Fruit fly (Drosophila melanogaster) whole organism, embryonic: Measurements from ENCODE around the gene CG42809.

Source experiments
- CG10274 ChIP-seq: fragments of 200-800 bp; sonication (Bioruptor generic); optimal IDR thresholded peaks from 3 replicates; lab custom pipeline; 2017; ENCODE audit warnings: missing biosample characterization, mild to moderate bottlenecking, missing genetic modification characterization
- CG10462 ChIP-seq: fragments of 200-800 bp; sonication (Bioruptor generic); optimal IDR thresholded peaks from 2 replicates; lab custom pipeline; 2016; ENCODE audit warnings: missing biosample characterization, missing genetic modification characterization
- CG10654 ChIP-seq: fragments of 200-800 bp; sonication (Bioruptor generic); optimal IDR thresholded peaks from 2 replicates; lab custom pipeline; 2016; ENCODE audit warnings: missing biosample characterization, missing genetic modification characterization
- CG11696 ChIP-seq: fragments of 200-800 bp; sonication (Bioruptor generic); IDR thresholded peaks from 2 replicates; pipeline ENCODE4 v1.3.6; 2022; ENCODE audit warnings: missing biosample characterization, missing genetic modification characterization
- CG12659 ChIP-seq: fragments of 200-800 bp; sonication (Bioruptor generic); optimal IDR thresholded peaks from 3 replicates; lab custom pipeline; 2017; ENCODE audit warnings: mild to moderate bottlenecking, missing biosample characterization, missing genetic modification reagents, missing genetic modification characterization
- CG13123 ChIP-seq: fragments of 200-800 bp; sonication (Bioruptor generic); optimal IDR thresholded peaks from 2 replicates; lab custom pipeline; 2016; ENCODE audit warnings: missing biosample characterization, missing genetic modification characterization
- CG13624 ChIP-seq: fragments of 200-800 bp; sonication (Bioruptor generic); optimal IDR thresholded peaks from 2 replicates; lab custom pipeline; 2016; ENCODE audit warnings: missing biosample characterization, missing genetic modification characterization
- CG15696 ChIP-seq: fragments of 200-800 bp; sonication (Bioruptor generic); optimal IDR thresholded peaks from 2 replicates; lab custom pipeline; 2019; ENCODE audit warnings: missing biosample characterization, mild to moderate bottlenecking, missing genetic modification characterization, moderate library complexity
- CG17186 ChIP-seq: fragments of 200-800 bp; sonication (Bioruptor generic); optimal IDR thresholded peaks from 3 replicates; lab custom pipeline; 2017; ENCODE audit warnings: missing biosample characterization, missing genetic modification reagents, missing genetic modification characterization
- CG17912 ChIP-seq: fragments of 200-800 bp; sonication (Bioruptor generic); optimal IDR thresholded peaks from 2 replicates; lab custom pipeline; 2018; ENCODE audit warnings: missing biosample characterization, mild to moderate bottlenecking, missing genetic modification characterization
- CG2202 ChIP-seq: fragments of 200-800 bp; sonication (Bioruptor generic); optimal IDR thresholded peaks from 2 replicates; lab custom pipeline; 2018; ENCODE audit warnings: missing biosample characterization, mild to moderate bottlenecking, missing genetic modification characterization
- CG2678 ChIP-seq: fragments of 200-800 bp; sonication (Bioruptor generic); optimal IDR thresholded peaks from 3 replicates; lab custom pipeline; 2019; ENCODE audit warnings: missing biosample characterization, mild to moderate bottlenecking, missing genetic modification characterization, moderate library complexity
- CG30431 ChIP-seq: fragments of 200-800 bp; sonication (Bioruptor generic); optimal IDR thresholded peaks from 2 replicates; lab custom pipeline; 2017; ENCODE audit warnings: missing biosample characterization, missing genetic modification characterization
- CG31224 ChIP-seq: fragments of 200-800 bp; sonication (Bioruptor generic); IDR thresholded peaks from 2 replicates; pipeline ENCODE4 v1.3.6; 2022; ENCODE audit warnings: missing biosample characterization, missing genetic modification characterization
- CG31388 ChIP-seq: fragments of 200-800 bp; sonication (Bioruptor generic); optimal IDR thresholded peaks from 2 replicates; lab custom pipeline; 2016; ENCODE audit warnings: missing biosample characterization, missing genetic modification characterization
- CG34376 ChIP-seq: fragments of 200-800 bp; sonication (Bioruptor generic); optimal IDR thresholded peaks from 2 replicates; lab custom pipeline; 2018; ENCODE audit warnings: missing biosample characterization, mild to moderate bottlenecking, missing genetic modification characterization
- CG6813 ChIP-seq: fragments of 200-800 bp; sonication (Bioruptor generic); optimal IDR thresholded peaks from 2 replicates; lab custom pipeline; 2017; ENCODE audit warnings: missing biosample characterization, missing genetic modification characterization, mild to moderate bottlenecking, moderate library complexity, missing genetic modification reagents
- CG7928 ChIP-seq: fragments of 200-800 bp; sonication (Bioruptor generic); optimal IDR thresholded peaks from 2 replicates; lab custom pipeline; 2017; ENCODE audit warnings: missing biosample characterization, mild to moderate bottlenecking, missing genetic modification characterization
- CG9727 ChIP-seq: fragments of 200-800 bp; sonication (Bioruptor generic); optimal IDR thresholded peaks from 3 replicates; lab custom pipeline; 2017; ENCODE audit warnings: missing biosample characterization, mild to moderate bottlenecking, missing genetic modification characterization
- CoRest ChIP-seq: fragments of 200-800 bp; sonication (Bioruptor generic); optimal IDR thresholded peaks from 3 replicates; lab custom pipeline; 2018; ENCODE audit warnings: missing biosample characterization, mild to moderate bottlenecking, missing genetic modification characterization, moderate library complexity
- CrebB ChIP-seq: fragments of 200-800 bp; sonication (Bioruptor generic); optimal IDR thresholded peaks from 3 replicates; lab custom pipeline; 2018; ENCODE audit warnings: missing biosample characterization, mild to moderate bottlenecking, missing genetic modification characterization
- D19B ChIP-seq: fragments of 200-800 bp; sonication (Bioruptor generic); optimal IDR thresholded peaks from 2 replicates; lab custom pipeline; 2017; ENCODE audit warnings: missing biosample characterization, mild to moderate bottlenecking, missing genetic modification characterization
- Dfd ChIP-seq, 2 experiments: fragments of >200 bp; optimal IDR thresholded peaks; 2 replicates each; lab custom pipeline; 2017; ENCODE audit warnings: missing biosample characterization in 2 of 2, missing genetic modification characterization in 2 of 2
- Dip2 ChIP-seq: fragments of 200-800 bp; sonication (Bioruptor generic); IDR thresholded peaks from 2 replicates; pipeline ENCODE4 v1.3.6; 2022; ENCODE audit warnings: missing biosample characterization, missing genetic modification characterization
- E2f2 ChIP-seq: fragments of 200-800 bp; sonication (Bioruptor generic); IDR thresholded peaks from 2 replicates; pipeline ENCODE4 v1.3.6; 2022; ENCODE audit warnings: missing biosample characterization, missing genetic modification characterization
- Eip74EF ChIP-seq, 2 experiments: fragments of 200-800 bp in 1 of 2; fragments of >200 bp in 1 of 2; sonication (Bioruptor generic) in 1 of 2; optimal IDR thresholded peaks; 2 replicates each; lab custom pipeline; 2017 to 2019; ENCODE audit warnings: missing biosample characterization in 2 of 2, missing genetic modification characterization in 2 of 2, mild to moderate bottlenecking in 1 of 2, moderate library complexity in 1 of 2
- Hr39 ChIP-seq: fragments of >200 bp; optimal IDR thresholded peaks from 2 replicates; lab custom pipeline; 2017
- NFAT ChIP-seq: fragments of 200-800 bp; sonication (Bioruptor generic); IDR thresholded peaks from 2 replicates; pipeline ENCODE4 v1.3.6; 2022; ENCODE audit warnings: missing biosample characterization, missing genetic modification characterization
- Xbp1 ChIP-seq: fragments of 200-800 bp; sonication (Bioruptor generic); optimal IDR thresholded peaks from 3 replicates; lab custom pipeline; 2016; ENCODE audit warnings: missing biosample characterization, mild to moderate bottlenecking, missing genetic modification characterization
- ara ChIP-seq: fragments of 200-800 bp; sonication (Bioruptor generic); IDR thresholded peaks from 2 replicates; pipeline ENCODE4 v1.3.6; 2022; ENCODE audit warnings: missing biosample characterization, missing genetic modification characterization
- bbx ChIP-seq: fragments of 200-800 bp; sonication (Bioruptor generic); IDR thresholded peaks from 2 replicates; pipeline ENCODE4 v1.3.6; 2022; ENCODE audit warnings: missing biosample characterization, missing genetic modification characterization; ENCODE audit not compliant: partially characterized antibody
- btn ChIP-seq: fragments of 200-800 bp; sonication (Bioruptor generic); optimal IDR thresholded peaks from 2 replicates; lab custom pipeline; 2016; ENCODE audit warnings: missing biosample characterization, missing genetic modification characterization
- cg ChIP-seq: fragments of 200-800 bp; sonication (Bioruptor generic); optimal IDR thresholded peaks from 3 replicates; lab custom pipeline; 2019; ENCODE audit warnings: missing biosample characterization, mild to moderate bottlenecking, missing genetic modification characterization, moderate library complexity
- ci ChIP-seq: fragments of 200-800 bp; sonication (Bioruptor generic); IDR thresholded peaks from 3 replicates; pipeline ENCODE4 v1.3.6; 2022; ENCODE audit warnings: missing biosample characterization, missing genetic modification characterization
- dmrt11E ChIP-seq: fragments of 200-800 bp; sonication (Bioruptor generic); optimal IDR thresholded peaks from 3 replicates; lab custom pipeline; 2018; ENCODE audit warnings: missing biosample characterization, mild to moderate bottlenecking, missing genetic modification characterization, moderate library complexity
- ewg ChIP-seq: fragments of 200-800 bp; sonication (Bioruptor generic); optimal IDR thresholded peaks from 3 replicates; lab custom pipeline; 2017; ENCODE audit warnings: mild to moderate bottlenecking, missing biosample characterization, missing genetic modification reagents, missing genetic modification characterization
- grau ChIP-seq: fragments of 200-800 bp; optimal IDR thresholded peaks from 3 replicates; lab custom pipeline; 2019; ENCODE audit warnings: missing biosample characterization, mild to moderate bottlenecking, missing genetic modification characterization, moderate library complexity
- grn ChIP-seq: fragments of 200-800 bp; sonication (Bioruptor generic); optimal IDR thresholded peaks from 3 replicates; lab custom pipeline; 2017; ENCODE audit warnings: missing biosample characterization, missing genetic modification characterization
- ham ChIP-seq: fragments of 200-800 bp; sonication (Bioruptor generic); IDR thresholded peaks from 2 replicates; pipeline ENCODE4 v1.3.6; 2022; ENCODE audit warnings: missing biosample characterization, missing genetic modification characterization
- jigr1 ChIP-seq: fragments of 200-800 bp; sonication (Bioruptor generic); IDR thresholded peaks from 3 replicates; pipeline ENCODE4 v1.3.6; 2022; ENCODE audit warnings: missing biosample characterization, missing genetic modification characterization
- jing ChIP-seq: fragments of 200-800 bp; sonication (Bioruptor generic); optimal IDR thresholded peaks from 2 replicates; lab custom pipeline; 2018; ENCODE audit warnings: missing biosample characterization, mild to moderate bottlenecking, missing genetic modification characterization
- lilli ChIP-seq: fragments of 200-800 bp; sonication (Bioruptor generic); optimal IDR thresholded peaks from 3 replicates; lab custom pipeline; 2016; ENCODE audit warnings: missing biosample characterization, missing genetic modification characterization
- nerfin-2 ChIP-seq: fragments of 200-800 bp; sonication (Bioruptor generic); IDR thresholded peaks from 2 replicates; pipeline ENCODE4 v1.3.6; 2022; ENCODE audit warnings: missing biosample characterization, missing genetic modification characterization; ENCODE audit not compliant: partially characterized antibody
- pho ChIP-seq: fragments of 200-800 bp; sonication (Bioruptor generic); optimal IDR thresholded peaks from 2 replicates; lab custom pipeline; 2016; ENCODE audit warnings: missing biosample characterization, missing genetic modification characterization
- pnt ChIP-seq: fragments of 200-800 bp; sonication (Bioruptor generic); optimal IDR thresholded peaks from 3 replicates; lab custom pipeline; 2016; ENCODE audit warnings: missing biosample characterization, missing genetic modification characterization
- row ChIP-seq: fragments of 200-800 bp; sonication (Bioruptor generic); IDR thresholded peaks from 3 replicates; pipeline ENCODE4 v1.3.6; 2022; ENCODE audit warnings: missing biosample characterization, missing genetic modification characterization
- sna ChIP-seq: fragments of 200-800 bp; sonication (Bioruptor generic); IDR thresholded peaks from 2 replicates; pipeline ENCODE4 v1.3.6; 2022; ENCODE audit warnings: missing biosample characterization, missing genetic modification characterization; ENCODE audit not compliant: partially characterized antibody
- sug ChIP-seq: fragments of 200-800 bp; optimal IDR thresholded peaks from 2 replicates; lab custom pipeline; 2019; ENCODE audit warnings: missing biosample characterization, mild to moderate bottlenecking, missing genetic modification characterization, moderate library complexity
- tap ChIP-seq: fragments of 200-800 bp; optimal IDR thresholded peaks from 3 replicates; lab custom pipeline; 2019; ENCODE audit warnings: missing biosample characterization, mild to moderate bottlenecking, missing genetic modification characterization, moderate library complexity
- tin ChIP-seq: fragments of 200-800 bp; sonication (Bioruptor generic); optimal IDR thresholded peaks from 3 replicates; lab custom pipeline; 2016; ENCODE audit warnings: missing biosample characterization, missing genetic modification characterization
- zfh2 ChIP-seq: fragments of 200-800 bp; sonication (Bioruptor generic); optimal IDR thresholded peaks from 2 replicates; lab custom pipeline; 2016; ENCODE audit warnings: missing biosample characterization, missing genetic modification characterization

The CG42809 gene

dm6 chr2L:13445249-13445846 lies 11.9 kb upstream of the CG42809 start, which contains the start of gene Hacd2 (continued):
- TF ChIP-seq CG12659 (peak; percentile 76), row (0 out of 3 replicates have a peak, but pooled peaks have one; percentile 13), zfh2 (GFP tag; lab: Kevin White, UChicago) (peak; percentile 48), bbx (GFP tag; lab: Robert Waterston, UW) (peak; percentile 30; the same call in 1 of the 2 replicates), ara (GFP tag; lab: Robert Waterston, UW) (no peak), D19B (GFP tag; lab: Kevin White, UChicago) (no peak), CG13123 (peak; percentile 29), NFAT (peak; percentile 35; the same call in 1 of the 2 replicates), pnt (GFP tag; lab: Kevin White, UChicago) (no peak), CG7928 (GFP tag; lab: Kevin White, UChicago) (no peak), CG2202 (tag; lab: Kevin White, UChicago) (no peak), nerfin-2 (GFP tag; lab: Robert Waterston, UW) (no peak), CG17912 (GFP tag; lab: Kevin White, UChicago) (no peak), tap (tag; lab: Kevin White, UChicago) (no peak), sna (peak; percentile 13; the same call in 1 of the 2 replicates), cg (GFP tag; lab: Kevin White, UChicago) (no peak), ewg (GFP tag; lab: Kevin White, UChicago) (no peak), CG9727 (GFP tag; lab: Kevin White, UChicago) (no peak), CG34376 (GFP tag; lab: Kevin White, UChicago) (no peak), grau (tag; lab: Kevin White, UChicago) (no peak), Dip2 (GFP tag; lab: Robert Waterston, UW) (no peak), CG31388 (no peak), jigr1 (GFP tag; lab: Robert Waterston, UW) (no peak), CG10274 (GFP tag; lab: Kevin White, UChicago) (no peak), CG31224 (no peak), Dfd (GFP tag; optimal IDR thresholded peaks at IDR 0.05; lab: Kevin White, UChicago) (no peak), CG30431 (GFP tag; lab: Kevin White, UChicago) (no peak), ham (GFP tag; lab: Robert Waterston, UW) (no peak), dmrt11E (tag; lab: Kevin White, UChicago) (no peak), CG17186 (GFP tag; lab: Kevin White, UChicago) (peak; percentile 43), jing (GFP tag; lab: Kevin White, UChicago) (no peak), CG2678 (tag; lab: Kevin White, UChicago) (no peak), pho (GFP tag; lab: Kevin White, UChicago) (peak; percentile 39), lilli (GFP tag; lab: Kevin White, UChicago) (peak; percentile 9), CoRest (tag; lab: Kevin White, UChicago) (peak; percentile 65), sug (peak; percentile 69), btn (GFP tag; lab: Kevin White, UChicago) (no peak), ci (peak; percentile 53), CG10654 (GFP tag; lab: Kevin White, UChicago) (no peak), tin (GFP tag; lab: Kevin White, UChicago) (peak; percentile 6), grn (GFP tag; lab: Kevin White, UChicago) (peak; percentile 57), Eip74EF (GFP tag; optimal IDR thresholded peaks at IDR 0.05; lab: Kevin White, UChicago) (no peak), CG6813 (no peak), Hr39 (no peak), CG15696 (tag; lab: Kevin White, UChicago) (no peak), CG11696 (GFP tag; lab: Robert Waterston, UW) (no peak), CG10462 (GFP tag; lab: Kevin White, UChicago) (no peak), CrebB (tag; lab: Kevin White, UChicago) (no peak), E2f2 (GFP tag; lab: Robert Waterston, UW) (peak; percentile 66), Xbp1 (GFP tag; lab: Kevin White, UChicago) (peak; percentile 35), CG13624 (GFP tag; lab: Kevin White, UChicago) (peak; percentile 53)
